Fruit fly (Drosophila melanogaster): Measurements from ENCODE around the gene CanA1.
A peak's percentile ranks its signal among the peaks of the same experiment; 100 is the strongest.

Gene CanA1

DNA sequence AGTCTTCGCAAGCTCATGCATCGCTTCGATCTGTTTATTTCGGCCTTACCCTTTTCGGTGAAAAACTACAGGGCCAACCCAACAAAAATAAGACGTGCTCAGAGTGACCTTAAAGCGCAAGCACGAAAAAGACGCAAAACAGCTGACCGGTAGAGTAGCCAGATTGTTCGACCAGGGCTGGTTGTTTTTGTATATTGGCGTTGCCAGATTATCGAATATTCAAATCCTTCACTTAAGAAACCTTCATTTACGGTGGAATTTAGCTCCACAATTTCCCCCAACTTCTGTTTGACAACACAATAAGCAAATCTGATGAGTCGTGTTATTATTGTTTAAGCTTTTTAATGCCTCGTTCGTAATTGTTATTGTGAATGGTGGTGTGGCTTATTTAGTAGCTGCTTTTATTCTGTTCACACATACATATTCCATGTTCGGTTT lies 14.6 kb downstream of the CanA1 start, which contains the start of gene Chchd3 (continued):
- TF ChIP-seq shn (GFP tag; optimal IDR thresholded peaks at IDR 0.05) (peak; percentile 3), CG13775 (GFP tag; optimal IDR thresholded peaks at IDR 0.05) (peak; percentile 25), pzg (GFP tag; optimal IDR thresholded peaks at IDR 0.05) (peak; percentile 94), CG12769 (tag; optimal IDR thresholded peaks at IDR 0.05) (no peak), z (GFP tag; IDR thresholded peaks at IDR 0.05) (0 out of 3 replicates have a peak, but pooled peaks have one; percentile 41), CG11247 (GFP tag; IDR thresholded peaks at IDR 0.05) (no peak), CG15514 (GFP tag; optimal IDR thresholded peaks at IDR 0.05) (peak; percentile 83), E2f2 (GFP tag; IDR thresholded peaks at IDR 0.05) (peak; percentile 83), Elba2 (GFP tag; optimal IDR thresholded peaks at IDR 0.05) (peak; percentile 31), Dref (GFP tag; IDR thresholded peaks at IDR 0.05) (peak; percentile 41), CG7963 (GFP tag; IDR thresholded peaks at IDR 0.05; ENCODE audit: partially characterized antibody) (no peak), CG17829 (tag; optimal IDR thresholded peaks at IDR 0.05) (peak; percentile 5), pros (GFP tag; optimal IDR thresholded peaks at IDR 0.05) (peak; percentile 22), CG13296 (GFP tag; optimal IDR thresholded peaks at IDR 0.05) (no peak), lov (optimal IDR thresholded peaks at IDR 0.05) (no peak), lov (GFP tag; IDR thresholded peaks at IDR 0.05) (peak; percentile 16; the same call in 1 of the 3 replicates), Dip3 (GFP tag; optimal IDR thresholded peaks at IDR 0.05) (no peak), CHES-1-like (GFP tag; optimal IDR thresholded peaks at IDR 0.05) (peak; percentile 48), Mad (GFP tag; optimal IDR thresholded peaks at IDR 0.05) (no peak), disco-r (GFP tag; optimal IDR thresholded peaks at IDR 0.05) (no peak), CG2129 (GFP tag; IDR thresholded peaks at IDR 0.05; ENCODE audit: partially characterized antibody) (no peak), Ets97D (GFP tag; optimal IDR thresholded peaks at IDR 0.05) (peak; percentile 52), CG13624 (GFP tag; optimal IDR thresholded peaks at IDR 0.05) (peak; percentile 5), sisA (GFP tag; IDR thresholded peaks at IDR 0.05) (no peak), zen (tag; optimal IDR thresholded peaks at IDR 0.05) (peak; percentile 66), B-H2 (GFP tag; optimal IDR thresholded peaks at IDR 0.05) (no peak), Bgb (GFP tag; IDR thresholded peaks at IDR 0.05; ENCODE audit: partially characterized antibody) (peak; percentile 23; the same call in 1 of the 2 replicates), Sry-δ (GFP tag; optimal IDR thresholded peaks at IDR 0.05) (peak; percentile 67), HLHmδ (GFP tag; optimal IDR thresholded peaks at IDR 0.05) (no peak), CG4854 (GFP tag; optimal IDR thresholded peaks at IDR 0.05) (no peak), Dp (GFP tag; optimal IDR thresholded peaks at IDR 0.05) (peak; percentile 78), prd (optimal IDR thresholded peaks at IDR 0.05) (no peak), prd (GFP tag; IDR thresholded peaks at IDR 0.05) (no peak), CG1602 (GFP tag; optimal IDR thresholded peaks at IDR 0.05) (no peak)

DNA sequence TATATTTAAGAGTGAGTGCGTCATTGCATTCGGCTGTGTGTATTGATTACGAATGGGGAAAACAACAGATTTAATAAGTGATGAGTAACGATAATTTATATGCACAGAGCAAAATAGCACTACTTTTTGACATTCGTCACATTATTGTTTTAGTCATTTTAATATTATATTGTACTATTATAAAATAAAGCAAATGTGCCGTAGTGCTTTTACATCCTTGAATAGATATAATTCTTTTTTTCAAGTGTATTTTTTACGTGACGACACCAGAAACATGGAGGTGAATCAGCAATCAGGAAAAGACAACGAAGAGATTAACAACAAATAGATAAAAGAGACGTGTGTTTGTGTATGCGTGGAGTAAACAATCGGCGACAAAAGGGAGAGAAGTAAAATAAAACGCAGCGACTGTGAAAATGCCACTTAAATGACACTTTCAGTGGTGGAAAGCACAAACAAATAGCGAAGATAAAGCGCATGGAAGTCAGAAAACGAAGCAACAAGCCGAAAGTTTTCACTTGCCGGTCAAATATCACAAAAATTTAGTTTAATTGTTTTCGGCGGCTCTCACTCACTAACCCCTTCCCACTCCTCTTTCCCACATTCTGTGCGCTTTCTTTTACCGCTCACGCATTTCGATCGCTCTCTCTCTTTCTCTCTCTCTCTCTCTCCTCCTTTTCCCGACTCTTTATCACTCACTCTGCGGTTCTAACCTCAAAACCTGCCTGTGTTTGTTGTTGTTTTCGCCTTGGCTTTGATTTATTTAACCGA lies 20.0 kb downstream of the CanA1 start:
- TF ChIP-seq TFAM (GFP tag; optimal IDR thresholded peaks at IDR 0.05) (peak; percentile 46), dimm (GFP tag; IDR thresholded peaks at IDR 0.05) (no peak), mirr (GFP tag; optimal IDR thresholded peaks at IDR 0.05) (no peak), CG6272 (GFP tag; IDR thresholded peaks at IDR 0.05) (peak; percentile 23; the same call in 1 of the 2 replicates), fd3F (GFP tag; optimal IDR thresholded peaks at IDR 0.05) (peak; percentile 53), ttk (GFP tag; IDR thresholded peaks at IDR 0.05) (peak; percentile 82), CG18262 (tag; optimal IDR thresholded peaks at IDR 0.05) (peak; percentile 92), H2.0 (GFP tag; IDR thresholded peaks at IDR 0.05) (peak; percentile 78), CG7928 (GFP tag; optimal IDR thresholded peaks at IDR 0.05) (peak; percentile 6), Chrac-16 (GFP tag; optimal IDR thresholded peaks at IDR 0.05) (peak; percentile 71), grn (GFP tag; optimal IDR thresholded peaks at IDR 0.05) (peak; percentile 67), Oaz (GFP tag; IDR thresholded peaks at IDR 0.05) (no peak), CG8281 (tag; optimal IDR thresholded peaks at IDR 0.05) (peak; percentile 55), CG13296 (GFP tag; optimal IDR thresholded peaks at IDR 0.05) (peak; percentile 60), CG2889 (GFP tag; IDR thresholded peaks at IDR 0.05) (0 out of 3 replicates have a peak, but pooled peaks have one; percentile 45), CG10959 (GFP tag; IDR thresholded peaks at IDR 0.05) (peak; percentile 71), pnt (GFP tag; optimal IDR thresholded peaks at IDR 0.05) (peak; percentile 18), mam (GFP tag; optimal IDR thresholded peaks at IDR 0.05) (no peak), Spps (tag; optimal IDR thresholded peaks at IDR 0.05) (peak; percentile 80)

Measured in whole organism, embryonic.